ENCODE assay signal across 1 fruit fly cellular context in the genomic region with DNA sequence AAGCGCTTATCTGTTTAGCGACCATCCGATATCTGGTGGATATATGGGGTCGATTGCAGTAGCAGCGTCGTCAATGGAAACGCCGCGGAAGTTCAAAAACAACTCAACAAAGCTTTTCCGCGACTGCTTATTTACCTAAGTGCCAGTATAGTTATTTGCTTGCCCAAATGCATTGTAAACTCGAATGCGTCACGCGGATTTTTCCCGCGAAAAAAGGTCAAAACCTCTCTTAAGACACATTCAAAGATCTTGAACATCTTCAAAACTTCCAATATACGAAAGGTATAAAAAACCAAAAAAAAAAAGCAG.
TF ChIP-seq lines count a peak whose summit lies in the region.

No protein-coding gene starts in this region.

TF ChIP-seq in whole organism, embryonic, 481 proteins besides CTCF, POLR2A, EP300 and RAD21 (continued from another document):
- TF ChIP-seq lov (optimal IDR thresholded peaks at IDR 0.05; lab: Kevin White, UChicago) (no peak), lov (GFP tag; IDR thresholded peaks at IDR 0.05; lab: Robert Waterston, UW) (no peak), caup (GFP tag; optimal IDR thresholded peaks at IDR 0.05; lab: Kevin White, UChicago; ENCODE audit: severe bottlenecking) (no peak), sob (GFP tag; IDR thresholded peaks at IDR 0.05; lab: Robert Waterston, UW) (no peak), CG11456 (GFP tag; IDR thresholded peaks at IDR 0.05; lab: Robert Waterston, UW) (no peak), CG9437 (GFP tag; optimal IDR thresholded peaks at IDR 0.05; lab: Kevin White, UChicago) (no peak), CG18011 (GFP tag; optimal IDR thresholded peaks at IDR 0.05; lab: Kevin White, UChicago) (no peak), CG34422 (GFP tag; IDR thresholded peaks at IDR 0.05; lab: Robert Waterston, UW) (no peak), Dip3 (GFP tag; optimal IDR thresholded peaks at IDR 0.05; lab: Kevin White, UChicago) (no peak), Dek (tag; optimal IDR thresholded peaks at IDR 0.05; lab: Kevin White, UChicago) (no peak), CG31224 (GFP tag; IDR thresholded peaks at IDR 0.05; lab: Robert Waterston, UW) (no peak), pan (optimal IDR thresholded peaks at IDR 0.05; lab: Kevin White, UChicago) (no peak), pan (GFP tag; optimal IDR thresholded peaks at IDR 0.05 in 1 of 2, IDR thresholded peaks at IDR 0.05 in 1 of 2) (peak in 1 of 2 experiments; percentile 30), gce (GFP tag; IDR thresholded peaks at IDR 0.05; lab: Robert Waterston, UW) (no peak), CG16779 (GFP tag; IDR thresholded peaks at IDR 0.05; lab: Robert Waterston, UW) (no peak), rib (GFP tag; IDR thresholded peaks at IDR 0.05; lab: Robert Waterston, UW) (no peak), Awh (GFP tag; IDR thresholded peaks at IDR 0.05; lab: Robert Waterston, UW) (peak; percentile 62), CG17829 (tag; optimal IDR thresholded peaks at IDR 0.05; lab: Kevin White, UChicago) (no peak), sens (GFP tag; lab: Kevin White, UChicago) (peak; percentile 49), CG15601 (tag; optimal IDR thresholded peaks at IDR 0.05; lab: Kevin White, UChicago) (no peak), tx (GFP tag; optimal IDR thresholded peaks at IDR 0.05; lab: Kevin White, UChicago) (no peak), ATbp (GFP tag; optimal IDR thresholded peaks at IDR 0.05; lab: Kevin White, UChicago) (peak; percentile 4), kay (GFP tag; optimal IDR thresholded peaks at IDR 0.05; lab: Kevin White, UChicago) (no peak), Optix (GFP tag; IDR thresholded peaks at IDR 0.05; lab: Robert Waterston, UW) (no peak), CG10959 (GFP tag; IDR thresholded peaks at IDR 0.05; lab: Robert Waterston, UW) (no peak), CG2712 (tag; optimal IDR thresholded peaks at IDR 0.05; lab: Kevin White, UChicago) (no peak), crp (GFP tag; optimal IDR thresholded peaks at IDR 0.05; lab: Kevin White, UChicago) (no peak), CG17912 (GFP tag; optimal IDR thresholded peaks at IDR 0.05; lab: Kevin White, UChicago) (no peak), ci (GFP tag; IDR thresholded peaks at IDR 0.05; lab: Robert Waterston, UW) (peak; percentile 66), pros (GFP tag; optimal IDR thresholded peaks at IDR 0.05; lab: Kevin White, UChicago) (peak; percentile 29), CG12942 (GFP tag; optimal IDR thresholded peaks at IDR 0.05; lab: Kevin White, UChicago) (no peak), Poxn (GFP tag; IDR thresholded peaks at IDR 0.05; lab: Robert Waterston, UW) (no peak), seq (GFP tag; IDR thresholded peaks at IDR 0.05; lab: Robert Waterston, UW) (0 out of 2 replicates have a peak, but pooled peaks have one; percentile 26), croc (GFP tag; conservative IDR thresholded peaks at IDR 0.05; lab: Robert Waterston, UW) (no peak), Ravus (GFP tag; IDR thresholded peaks at IDR 0.05; lab: Robert Waterston, UW) (no peak), CG8089 (GFP tag; optimal IDR thresholded peaks at IDR 0.05; lab: Kevin White, UChicago) (no peak), Stat92E (GFP tag; optimal IDR thresholded peaks at IDR 0.05; lab: Kevin White, UChicago) (no peak), chinmo (GFP tag; IDR thresholded peaks at IDR 0.05; lab: Robert Waterston, UW; ENCODE audit: partially characterized antibody) (no peak), CG2199 (GFP tag; IDR thresholded peaks at IDR 0.05; lab: Robert Waterston, UW) (peak; percentile 65; the same call in 2 of the 3 replicates), CG16813 (GFP tag; IDR thresholded peaks at IDR 0.05; lab: Robert Waterston, UW; ENCODE audit: partially characterized antibody) (no peak), Dp (GFP tag; optimal IDR thresholded peaks at IDR 0.05; lab: Kevin White, UChicago) (no peak), CG3065 (GFP tag; optimal IDR thresholded peaks at IDR 0.05; lab: Kevin White, UChicago) (no peak)
TF ChIP-seq in whole organism, embryonic: peak in this region for 14.
